Fruit fly (Drosophila melanogaster) whole organism, pupa: Measurements from ENCODE around the gene CG40198.
"Not testable (repeated sequence)": the region's sequence is repeated elsewhere in the genome, so short reads cannot be mapped to it uniquely, and the experiment has no call there.

ENCODE experiments used
- CG10348 ChIP-seq: fragments of 200-800 bp; sonication (Bioruptor generic); IDR thresholded peaks from 2 replicates; pipeline ENCODE4 v1.3.6; 2022; ENCODE audit warnings: missing biosample characterization, missing genetic modification characterization
- CG12605 ChIP-seq: fragments of 200-800 bp; sonication (Bioruptor generic); IDR thresholded peaks from 2 replicates; pipeline ENCODE4 v1.3.6; 2022; ENCODE audit warnings: missing biosample characterization, missing genetic modification characterization
- CG13204 ChIP-seq: fragments of 200-800 bp; sonication (Bioruptor generic); optimal IDR thresholded peaks from 2 replicates; lab custom pipeline; 2018; ENCODE audit warnings: missing biosample characterization, mild to moderate bottlenecking, missing genetic modification characterization, moderate library complexity
- CG14655 ChIP-seq: fragments of 200-800 bp; sonication (Bioruptor generic); optimal IDR thresholded peaks from 3 replicates; lab custom pipeline; 2017; ENCODE audit warnings: mild to moderate bottlenecking, missing biosample characterization, missing genetic modification reagents, missing genetic modification characterization
- CG15710 ChIP-seq: fragments of 200-800 bp; sonication (Bioruptor generic); optimal IDR thresholded peaks from 2 replicates; lab custom pipeline; 2018; ENCODE audit warnings: missing biosample characterization, mild to moderate bottlenecking, missing genetic modification characterization, moderate library complexity
- CG17806 ChIP-seq: fragments of 200-800 bp; sonication (Bioruptor generic); optimal IDR thresholded peaks from 2 replicates; lab custom pipeline; 2018; ENCODE audit warnings: missing biosample characterization, mild to moderate bottlenecking, missing genetic modification characterization, moderate library complexity
- CG32121 ChIP-seq: fragments of 200-800 bp; sonication (Bioruptor generic); IDR thresholded peaks from 2 replicates; pipeline ENCODE4 v1.3.6; 2022; ENCODE audit warnings: missing biosample characterization, missing genetic modification characterization
- CG34367 ChIP-seq: fragments of 200-800 bp; sonication (Bioruptor generic); optimal IDR thresholded peaks from 2 replicates; lab custom pipeline; 2018; ENCODE audit warnings: missing biosample characterization, mild to moderate bottlenecking, missing genetic modification characterization
- CG4496 ChIP-seq: fragments of 200-800 bp; sonication (Bioruptor generic); IDR thresholded peaks from 3 replicates; pipeline ENCODE4 v1.3.6; 2022; ENCODE audit warnings: missing biosample characterization, missing genetic modification characterization
- CG8159 ChIP-seq: fragments of 200-800 bp; sonication (Bioruptor generic); optimal IDR thresholded peaks from 3 replicates; lab custom pipeline; 2018; ENCODE audit warnings: missing biosample characterization, mild to moderate bottlenecking, missing genetic modification characterization, moderate library complexity
- CG8301 ChIP-seq: fragments of 200-800 bp; sonication (Bioruptor generic); optimal IDR thresholded peaks from 2 replicates; lab custom pipeline; 2018; ENCODE audit warnings: missing biosample characterization, mild to moderate bottlenecking, missing genetic modification characterization
- CG9948 ChIP-seq: fragments of 200-800 bp; sonication (Bioruptor generic); optimal IDR thresholded peaks from 2 replicates; lab custom pipeline; 2018; ENCODE audit warnings: missing biosample characterization, mild to moderate bottlenecking, missing genetic modification characterization, moderate library complexity
- D1 ChIP-seq: fragments of 200-800 bp; sonication (Bioruptor generic); optimal IDR thresholded peaks from 2 replicates; lab custom pipeline; 2018; ENCODE audit warnings: missing biosample characterization, mild to moderate bottlenecking, missing genetic modification characterization, moderate library complexity
- EcR ChIP-seq: fragments of 200-800 bp; sonication (Bioruptor generic); optimal IDR thresholded peaks from 3 replicates; lab custom pipeline; 2019; ENCODE audit warnings: missing biosample characterization, missing genetic modification characterization, mild to moderate bottlenecking, moderate library complexity, missing genetic modification reagents
- Ets98B ChIP-seq: fragments of 200-800 bp; sonication (Bioruptor generic); IDR thresholded peaks from 2 replicates; pipeline ENCODE4 v1.3.6; 2022; ENCODE audit warnings: missing biosample characterization, missing genetic modification characterization
- Pif1A ChIP-seq: fragments of 200-800 bp; sonication (Bioruptor generic); optimal IDR thresholded peaks from 3 replicates; lab custom pipeline; 2016; ENCODE audit warnings: missing biosample characterization, missing genetic modification characterization
- Pif1B ChIP-seq: fragments of 200-800 bp; sonication (Bioruptor generic); optimal IDR thresholded peaks from 3 replicates; lab custom pipeline; 2016; ENCODE audit warnings: missing biosample characterization, missing genetic modification characterization
- Snoo ChIP-seq: fragments of 200-800 bp; sonication (Bioruptor generic); optimal IDR thresholded peaks from 3 replicates; lab custom pipeline; 2017; ENCODE audit warnings: missing biosample characterization, mild to moderate bottlenecking, missing genetic modification characterization, inconsistent platforms
- fd96Ca ChIP-seq: fragments of 200-800 bp; sonication (Bioruptor generic); IDR thresholded peaks from 3 replicates; pipeline ENCODE4 v1.3.6; 2022; ENCODE audit warnings: missing biosample characterization, missing genetic modification characterization
- gl ChIP-seq: fragments of 200-800 bp; sonication (Bioruptor generic); optimal IDR thresholded peaks from 2 replicates; lab custom pipeline; 2018; ENCODE audit warnings: missing biosample characterization, mild to moderate bottlenecking, missing genetic modification characterization
- rn ChIP-seq: fragments of 200-800 bp; sonication (Bioruptor generic); IDR thresholded peaks from 2 replicates; pipeline ENCODE4 v1.3.6; 2022; ENCODE audit warnings: missing biosample characterization, missing genetic modification characterization

Gene CG40198

dm6 chr3R:4162135-4162534, at the start of gene CG40198:
Gene CG40198 (minus strand): TSS chr3R:4162235.
- TF ChIP-seq CG34367 (tag; lab: Kevin White, UChicago) (no peak), CG13204 (no peak), CG14655 (no peak), rn (GFP tag; lab: Robert Waterston, UW) (no peak), CG8301 (tag; lab: Kevin White, UChicago) (no peak), EcR (GFP tag; lab: Kevin White, UChicago) (no peak), Snoo (no peak), CG32121 (no peak), fd96Ca (no peak), CG8159 (tag; lab: Kevin White, UChicago) (no peak), Pif1A (GFP tag; lab: Kevin White, UChicago) (no peak), CG10348 (no peak), CG4496 (GFP tag; lab: Robert Waterston, UW) (no peak), CG12605 (GFP tag; lab: Robert Waterston, UW) (no peak)

DNA sequence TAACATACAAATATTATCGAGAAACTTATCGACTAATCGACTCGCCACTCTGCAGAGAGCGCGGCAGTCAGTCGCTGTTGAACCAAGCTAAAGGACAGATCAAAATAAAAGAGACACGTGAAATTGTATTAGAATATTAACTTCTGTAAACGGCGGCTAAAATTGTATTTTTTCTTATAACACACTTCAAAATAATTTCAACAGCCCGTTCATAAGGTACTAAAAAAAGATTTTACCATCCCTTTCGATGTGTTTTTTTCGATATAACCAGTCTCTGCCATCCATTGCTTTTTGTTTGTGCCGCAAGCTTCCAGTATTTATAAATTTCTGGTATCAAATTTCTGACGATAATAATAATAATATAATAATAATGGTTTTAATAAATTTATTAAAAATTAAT, 49.4 kb upstream of the CG40198 start, which contains the start of gene aux:
TSS of gene aux (plus strand) at position 301 of the 400 bp plus-strand sequence.
- TF ChIP-seq Snoo; D1 (tag; lab: Kevin White, UChicago); rn (GFP tag; lab: Robert Waterston, UW): not testable (repeated sequence)

DNA sequence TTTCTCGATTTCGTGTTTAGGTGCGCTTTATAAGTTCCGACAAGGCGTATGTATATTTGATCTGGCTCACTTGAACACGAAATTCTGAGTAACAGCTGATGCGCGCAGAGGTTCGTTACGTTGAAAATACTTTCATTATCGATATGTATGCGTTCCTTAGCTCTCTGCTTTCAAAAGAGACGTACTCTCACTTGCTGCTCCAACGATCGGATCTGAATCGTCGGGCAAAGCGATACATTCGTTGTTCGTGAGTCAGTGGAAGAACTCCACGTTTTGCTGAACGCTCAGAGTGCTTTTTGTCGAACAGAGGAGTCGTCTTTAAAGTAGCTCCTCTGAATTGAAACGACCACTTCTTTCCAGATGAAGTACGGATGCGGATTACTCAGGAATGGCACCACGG, 35.0 kb upstream of the CG40198 start, which contains the start of gene beta-Man:
TSS of gene beta-Man (plus strand) at position 152 of the 400 bp plus-strand sequence.
- TF ChIP-seq D1 (tag; lab: Kevin White, UChicago) (peak; percentile 24), gl (tag; lab: Kevin White, UChicago) (no peak), CG13204 (no peak), Ets98B (no peak), CG12605 (GFP tag; lab: Robert Waterston, UW) (0 out of 2 replicates have a peak, but pooled peaks have one; percentile 23), CG14655 (peak; percentile 12), Pif1A (GFP tag; lab: Kevin White, UChicago) (peak; percentile 23), fd96Ca (no peak)

- TF ChIP-seq fd96Ca (no peak), CG32121 (no peak), CG14655 (no peak), D1 (tag; lab: Kevin White, UChicago) (no peak), CG8301 (tag; lab: Kevin White, UChicago) (no peak), Ets98B (no peak), Snoo (no peak), Pif1B (GFP tag; lab: Kevin White, UChicago) (no peak), CG15710 (tag; lab: Kevin White, UChicago) (no peak), CG9948 (no peak), CG8159 (tag; lab: Kevin White, UChicago) (no peak), CG17806 (tag; lab: Kevin White, UChicago) (no peak), CG10348 (no peak), EcR (GFP tag; lab: Kevin White, UChicago) (no peak), CG4496 (GFP tag; lab: Robert Waterston, UW) (no peak), Pif1A (GFP tag; lab: Kevin White, UChicago) (no peak)
These were observed 28.1 kb upstream of the CG40198 start, which contains the start of gene Dsk for dm6 chr3R:4190160-4190559. Gene Dsk (minus strand): TSS chr3R:4190260.

DNA sequence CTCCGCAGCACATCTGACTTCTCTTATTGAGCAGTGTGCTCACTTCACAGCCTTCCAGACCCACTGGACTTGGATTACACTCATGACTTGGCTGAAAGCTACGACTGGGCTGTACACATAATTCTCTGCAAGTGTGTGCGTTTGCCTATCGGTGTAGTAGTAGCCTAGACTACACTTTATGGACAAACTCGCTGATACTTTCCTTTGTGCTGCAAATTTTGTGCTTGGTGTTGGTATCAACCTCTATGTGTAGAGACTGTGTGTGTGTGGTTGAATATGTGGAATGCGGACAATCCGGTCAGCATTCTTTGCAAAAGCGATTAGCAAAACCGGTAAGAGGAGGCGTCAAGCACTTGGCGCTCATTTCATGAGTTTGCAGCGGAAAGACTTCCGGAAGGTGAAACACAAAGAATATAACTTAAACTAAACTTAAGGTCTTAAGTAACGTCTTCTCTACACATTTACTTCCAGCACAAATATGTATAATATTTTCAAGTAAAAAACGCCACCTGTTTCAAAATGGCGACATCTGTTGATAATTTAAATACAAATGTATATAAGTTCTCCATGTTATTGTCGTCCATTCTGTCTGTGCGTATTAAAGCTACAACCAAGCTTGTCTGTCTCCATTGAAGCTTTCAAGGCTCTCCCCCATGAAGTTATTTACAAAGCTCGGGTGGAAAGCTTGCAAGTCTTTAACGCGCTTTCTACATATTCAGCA, 24.9 kb upstream of the CG40198 start:
- TF ChIP-seq CG15710 (tag; lab: Kevin White, UChicago) (peak; percentile 4), EcR (GFP tag; lab: Kevin White, UChicago) (peak; percentile 65), gl (tag; lab: Kevin White, UChicago) (peak; percentile 9), Pif1A (GFP tag; lab: Kevin White, UChicago) (no peak), CG14655 (peak; percentile 9), CG4496 (GFP tag; lab: Robert Waterston, UW) (no peak; the same call in 2 of the 3 replicates), CG34367 (tag; lab: Kevin White, UChicago) (no peak)

dm6 chr3R:4180543-4181214, 18.6 kb upstream of the CG40198 start:
- peak; percentile 82 for TF ChIP-seq EcR (GFP tag; lab: Kevin White, UChicago)
- TF ChIP-seq CG15710 (tag; lab: Kevin White, UChicago) = no peak
- TF ChIP-seq, all 21 proteins: peak for 1
